Worm (Caenorhabditis elegans) whole organism, L3 larva: ENCODE results near the gene Y38H6C.13.
"Not testable (repeated sequence)": the region's sequence is repeated elsewhere in the genome, so short reads cannot be mapped to it uniquely, and the experiment has no call there.

ENCODE experiments used
- R02D3.7 ChIP-seq: fragments of 150-350 bp; optimal IDR thresholded peaks from 2 replicates; lab custom pipeline; 2014; ENCODE audit warnings: missing biosample characterization, missing genetic modification characterization
- ZK546.5 ChIP-seq: sonication (generic microtip); optimal IDR thresholded peaks from 2 replicates; lab custom pipeline; 2017; ENCODE audit warnings: missing biosample characterization, missing genetic modification characterization
- aly-2 ChIP-seq: fragments of 150-350 bp; optimal IDR thresholded peaks from 2 replicates; lab custom pipeline; 2014; ENCODE audit warnings: missing biosample characterization, missing genetic modification characterization
- ama-1 ChIP-seq: fragments of 150-350 bp; optimal IDR thresholded peaks from 2 replicates; lab custom pipeline; 2018
- ceh-82 ChIP-seq: fragments of 150-350 bp; optimal IDR thresholded peaks from 2 replicates; lab custom pipeline; 2014; ENCODE audit warnings: missing biosample characterization, missing genetic modification characterization
- ceh-9 ChIP-seq: sonication (generic microtip); optimal IDR thresholded peaks from 2 replicates; lab custom pipeline; 2018; ENCODE audit warnings: missing biosample characterization, missing genetic modification characterization
- daf-12 ChIP-seq: fragments of 150-350 bp; optimal IDR thresholded peaks from 2 replicates; lab custom pipeline; 2014; ENCODE audit warnings: missing biosample characterization, missing genetic modification reagents, missing genetic modification characterization
- egl-27 ChIP-seq: sonication (generic microtip); optimal IDR thresholded peaks from 4 replicates; lab custom pipeline; 2017; ENCODE audit warnings: missing biosample characterization, missing genetic modification reagents, missing genetic modification characterization
- egl-5 ChIP-seq: fragments of 150-350 bp; optimal IDR thresholded peaks from 2 replicates; lab custom pipeline; 2017; ENCODE audit warnings: missing biosample characterization, missing genetic modification reagents, missing genetic modification characterization, inconsistent platforms
- elt-1 ChIP-seq: fragments of 150-350 bp; optimal IDR thresholded peaks from 2 replicates; lab custom pipeline; 2014; ENCODE audit warnings: missing biosample characterization, missing genetic modification characterization
- elt-2 ChIP-seq: sonication (generic microtip); optimal IDR thresholded peaks from 2 replicates; lab custom pipeline; 2016; ENCODE audit warnings: missing genetic modification reagents, mild to moderate bottlenecking, missing genetic modification characterization, missing compliant biosample characterization
- elt-3 ChIP-seq, 3 experiments: fragments of 150-350 bp in 1 of 3; sonication (generic microtip) in 2 of 3; optimal IDR thresholded peaks; 2 replicates in 2 of 3; 4 replicates in 1 of 3; lab custom pipeline; 2014 to 2017; ENCODE audit warnings: missing biosample characterization in 3 of 3, missing genetic modification characterization in 3 of 3
- eor-1 ChIP-seq, 2 experiments: fragments of 150-350 bp; optimal IDR thresholded peaks; 2 replicates each; lab custom pipeline; 2014 to 2018; ENCODE audit warnings: missing biosample characterization in 2 of 2, missing genetic modification characterization in 2 of 2
- fkh-10 ChIP-seq: sonication (generic microtip); optimal IDR thresholded peaks from 2 replicates; lab custom pipeline; 2017; ENCODE audit warnings: missing biosample characterization, missing genetic modification reagents, missing genetic modification characterization
- fkh-2 ChIP-seq: fragments of 150-350 bp; optimal IDR thresholded peaks from 2 replicates; lab custom pipeline; 2014; ENCODE audit warnings: missing biosample characterization, missing genetic modification reagents, missing genetic modification characterization
- fos-1 ChIP-seq: fragments of 150-350 bp; optimal IDR thresholded peaks from 2 replicates; lab custom pipeline; 2014; ENCODE audit warnings: missing biosample characterization, missing genetic modification characterization
- jun-1 ChIP-seq: fragments of 150-350 bp; optimal IDR thresholded peaks from 2 replicates; lab custom pipeline; 2014; ENCODE audit warnings: missing biosample characterization, missing genetic modification reagents, missing genetic modification characterization
- lin-15B ChIP-seq: fragments of 150-350 bp; optimal IDR thresholded peaks from 2 replicates; lab custom pipeline; 2014; ENCODE audit warnings: missing biosample characterization, missing genetic modification characterization
- lin-39 ChIP-seq: fragments of 150-350 bp; optimal IDR thresholded peaks from 2 replicates; lab custom pipeline; 2018; ENCODE audit warnings: missing biosample characterization, missing genetic modification reagents, missing genetic modification characterization
- mdl-1 ChIP-seq: fragments of 150-350 bp; optimal IDR thresholded peaks from 2 replicates; lab custom pipeline; 2014; ENCODE audit warnings: missing biosample characterization, missing genetic modification characterization
- mml-1 ChIP-seq: fragments of 150-350 bp; sonication (generic microtip); optimal IDR thresholded peaks from 3 replicates; lab custom pipeline; 2014; ENCODE audit warnings: missing biosample characterization, missing genetic modification characterization
- nfya-1 ChIP-seq: sonication (generic microtip); optimal IDR thresholded peaks from 2 replicates; lab custom pipeline; 2017; ENCODE audit warnings: missing genetic modification characterization, mild to moderate bottlenecking, missing compliant biosample characterization, antibody characterized with exemption, moderate library complexity; ENCODE audit not compliant: insufficient read depth
- nhr-11 ChIP-seq: fragments of 150-350 bp; optimal IDR thresholded peaks from 2 replicates; lab custom pipeline; 2014; ENCODE audit warnings: missing biosample characterization, missing genetic modification characterization
- nhr-12 ChIP-seq: fragments of 150-350 bp; optimal IDR thresholded peaks from 2 replicates; lab custom pipeline; 2014; ENCODE audit warnings: missing biosample characterization, missing genetic modification characterization
- nhr-23 ChIP-seq: fragments of 150-350 bp; optimal IDR thresholded peaks from 2 replicates; lab custom pipeline; 2014; ENCODE audit warnings: missing biosample characterization, missing genetic modification reagents, missing genetic modification characterization
- nhr-28 ChIP-seq: fragments of 150-350 bp; optimal IDR thresholded peaks from 2 replicates; lab custom pipeline; 2014; ENCODE audit warnings: missing biosample characterization, missing genetic modification characterization
- nhr-43 ChIP-seq: sonication (generic microtip); optimal IDR thresholded peaks from 2 replicates; lab custom pipeline; 2016; ENCODE audit warnings: mild to moderate bottlenecking, missing genetic modification characterization, missing compliant biosample characterization; ENCODE audit not compliant: poor library complexity, severe bottlenecking
- nhr-67 ChIP-seq: fragments of 150-350 bp; optimal IDR thresholded peaks from 2 replicates; lab custom pipeline; 2014; ENCODE audit warnings: missing biosample characterization, missing genetic modification characterization
- nhr-76 ChIP-seq: fragments of 150-350 bp; sonication (generic microtip); optimal IDR thresholded peaks from 5 replicates; lab custom pipeline; 2014; ENCODE audit warnings: missing biosample characterization, missing genetic modification characterization
- nhr-77 ChIP-seq: fragments of 150-350 bp; optimal IDR thresholded peaks from 2 replicates; lab custom pipeline; 2014; ENCODE audit warnings: missing biosample characterization, missing genetic modification characterization
- pha-4 ChIP-seq: fragments of 150-350 bp; optimal IDR thresholded peaks from 2 replicates; lab custom pipeline; 2014; ENCODE audit warnings: missing biosample characterization, missing genetic modification reagents, missing genetic modification characterization
- pqm-1 ChIP-seq: fragments of 150-350 bp; optimal IDR thresholded peaks from 2 replicates; lab custom pipeline; 2017; ENCODE audit warnings: missing biosample characterization, missing genetic modification characterization, inconsistent platforms
- skn-1 ChIP-seq: fragments of 150-350 bp; optimal IDR thresholded peaks from 2 replicates; lab custom pipeline; 2014; ENCODE audit warnings: missing biosample characterization, missing genetic modification characterization
- snpc-4 ChIP-seq: fragments of 150-350 bp; optimal IDR thresholded peaks from 2 replicates; lab custom pipeline; 2014; ENCODE audit warnings: missing biosample characterization, missing genetic modification characterization
- unc-39 ChIP-seq: sonication (generic microtip); optimal IDR thresholded peaks from 4 replicates; lab custom pipeline; 2017; ENCODE audit warnings: missing biosample characterization, missing genetic modification characterization
- zag-1 ChIP-seq: fragments of 150-350 bp; optimal IDR thresholded peaks from 2 replicates; lab custom pipeline; 2014; ENCODE audit warnings: missing biosample characterization, missing genetic modification characterization
- ztf-11 ChIP-seq: fragments of 150-350 bp; optimal IDR thresholded peaks from 2 replicates; lab custom pipeline; 2014; ENCODE audit warnings: missing biosample characterization, missing genetic modification characterization
- ztf-4 ChIP-seq: fragments of 150-350 bp; optimal IDR thresholded peaks from 2 replicates; lab custom pipeline; 2014; ENCODE audit warnings: missing biosample characterization, missing genetic modification characterization

The Y38H6C.13 gene

DNA sequence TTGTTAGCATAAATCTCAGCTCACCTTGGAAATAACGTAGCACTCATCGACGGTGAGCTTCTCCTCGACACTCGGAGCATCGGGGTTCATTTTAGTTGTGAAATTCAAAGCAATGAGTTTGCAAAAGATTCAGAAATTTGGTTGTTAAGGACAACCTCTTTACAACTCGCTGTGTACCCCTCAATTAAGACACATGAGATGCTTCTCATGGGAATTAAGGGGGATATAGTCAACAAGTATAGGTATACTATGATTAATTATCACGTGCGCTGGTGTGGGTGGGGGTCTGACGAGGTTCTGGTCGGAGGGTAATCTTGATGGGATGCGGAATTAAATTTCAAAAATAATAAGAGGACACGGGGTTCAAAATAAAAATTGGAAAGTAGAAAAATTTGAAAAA lies 27.2 kb upstream of the Y38H6C.13 start, which contains the start of gene dct-14:
Gene dct-14 (minus strand): TSS at position 101 of the 400 bp plus-strand sequence.
- no peak for TF ChIP-seq elt-3 (tag; optimal IDR thresholded peaks at IDR 0.05; lab: Kevin White, UChicago)
- TF ChIP-seq lin-15B (tag; lab: Kevin White, UChicago), result no peak
- no peak for TF ChIP-seq eor-1 (tag; optimal IDR thresholded peaks at IDR 0.05; lab: Kevin White, UChicago)

- TF ChIP-seq ama-1 (lab: Kevin White, UChicago) (no peak), nhr-11 (tag; lab: Kevin White, UChicago) (no peak), nhr-77 (no peak), zag-1 (tag; lab: Kevin White, UChicago) (no peak), nhr-12 (tag; lab: Kevin White, UChicago) (no peak), lin-15B (tag; lab: Kevin White, UChicago) (no peak), ztf-4 (tag; lab: Kevin White, UChicago) (no peak), ztf-11 (tag; lab: Kevin White, UChicago) (no peak), egl-5 (tag; lab: Kevin White, UChicago) (no peak), ceh-9 (tag; lab: Kevin White, UChicago) (no peak), skn-1 (tag; lab: Kevin White, UChicago) (no peak), R02D3.7 (tag; lab: Kevin White, UChicago) (no peak), mdl-1 (tag; lab: Kevin White, UChicago) (no peak), jun-1 (tag; lab: Kevin White, UChicago) (no peak), daf-12 (tag; lab: Kevin White, UChicago) (no peak)
These were observed 22.6 kb upstream of the Y38H6C.13 start, which contains the start of gene Y38H6C.4 for ce11 chrV:20504997-20505396. Gene Y38H6C.4, minus strand, starts transcription at chrV:20505097.

ce11 chrV:20506542-20506941 lies 21.1 kb upstream of the Y38H6C.13 start:
- TF ChIP-seq mdl-1 (tag; lab: Kevin White, UChicago), result no peak

- TF ChIP-seq snpc-4 (tag; lab: Kevin White, UChicago) (no peak), R02D3.7 (tag; lab: Kevin White, UChicago) (no peak), fkh-10 (GFP tag; lab: Kevin White, UChicago) (no peak), egl-5 (tag; lab: Kevin White, UChicago) (no peak), lin-39 (tag; lab: Kevin White, UChicago) (no peak), elt-3 (tag; optimal IDR thresholded peaks at IDR 0.05; lab: Kevin White, UChicago) (no peak), unc-39 (no peak), ama-1 (lab: Kevin White, UChicago) (no peak), egl-27 (tag; lab: Kevin White, UChicago) (no peak), aly-2 (no peak), nhr-28 (no peak)
These were observed 18.2 kb upstream of the Y38H6C.13 start for ce11 chrV:20509427-20509826.

DNA sequence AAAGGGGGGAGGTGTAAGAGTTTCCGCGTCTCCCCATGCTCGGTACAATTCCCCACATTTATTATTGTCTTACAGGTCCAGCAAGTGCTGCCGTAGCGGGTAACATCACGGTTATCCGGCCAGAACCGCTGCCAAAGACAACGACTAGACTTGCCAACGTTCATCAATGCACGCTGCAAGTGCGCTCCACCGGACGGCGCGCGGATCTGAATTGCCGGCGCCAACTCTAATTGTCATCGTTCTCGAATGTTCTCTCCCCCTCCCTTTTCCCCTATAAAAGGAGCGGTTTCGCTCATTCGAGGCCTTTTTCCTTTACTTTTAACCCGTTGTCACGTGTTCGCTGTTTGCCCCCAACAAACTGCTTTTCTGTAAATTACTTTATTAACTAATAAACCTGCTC lies 13.9 kb upstream of the Y38H6C.13 start, which contains the start of gene Y38H6C.8:
Gene Y38H6C.8 (plus strand): TSS at position 301 of the 400 bp plus-strand sequence.
- TF ChIP-seq pqm-1, nhr-76, zag-1 (tag; lab: Kevin White, UChicago): not testable (repeated sequence)
- TF ChIP-seq, all 47 proteins: peak for 0; not testable (repeated sequence) for 47

DNA sequence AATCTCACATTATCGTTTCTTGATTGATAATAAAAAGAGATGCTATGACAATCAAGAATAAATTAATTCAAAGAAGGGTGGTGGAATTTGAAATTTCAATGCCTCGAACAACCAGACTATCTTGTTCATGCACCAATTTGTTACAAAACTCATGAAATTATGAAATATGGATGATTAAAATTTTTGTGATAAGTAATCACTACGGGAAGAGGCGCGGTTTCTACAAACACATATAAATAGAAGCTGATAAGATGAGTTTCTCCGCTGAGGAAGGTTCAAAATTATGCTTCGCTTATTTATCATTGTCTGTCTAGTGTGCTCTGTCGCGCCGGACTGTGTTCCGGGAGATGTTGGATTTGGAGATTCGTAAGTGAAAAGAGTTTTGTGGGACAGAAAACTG lies 13.1 kb upstream of the Y38H6C.13 start:
- no peak for TF ChIP-seq zag-1 (tag; lab: Kevin White, UChicago)
- no peak for TF ChIP-seq unc-39
- no peak for TF ChIP-seq nhr-23 (tag; lab: Kevin White, UChicago)
- no peak for TF ChIP-seq ama-1 (lab: Kevin White, UChicago)
- no peak for TF ChIP-seq fos-1
- no peak for TF ChIP-seq R02D3.7 (tag; lab: Kevin White, UChicago)
- TF ChIP-seq nhr-67 (tag; lab: Kevin White, UChicago), result no peak
- peak; percentile 58 for TF ChIP-seq elt-2

DNA sequence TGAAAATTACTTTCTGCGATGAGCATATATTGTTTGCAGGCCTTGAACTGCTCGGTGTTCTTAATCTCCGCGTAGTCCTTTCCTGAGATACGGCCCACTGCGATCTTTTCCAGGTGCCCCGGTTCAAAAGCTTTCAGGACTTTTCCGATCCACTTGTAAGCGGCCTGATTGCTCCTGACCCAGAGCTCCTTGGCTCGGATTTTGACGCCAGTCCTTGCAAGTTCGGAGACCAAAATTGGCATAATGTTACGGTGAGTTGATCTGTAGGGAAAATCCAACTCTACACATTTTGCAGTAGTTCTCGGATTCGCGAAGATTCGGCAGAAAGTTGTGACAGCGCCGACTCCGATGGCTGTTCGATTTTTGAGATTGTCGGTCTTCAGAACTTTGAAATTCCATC lies 10.6 kb upstream of the Y38H6C.13 start:
- TF ChIP-seq mml-1 (tag; lab: Kevin White, UChicago), result no peak
- no peak for TF ChIP-seq fkh-10 (GFP tag; lab: Kevin White, UChicago)
- TF ChIP-seq nhr-77, result no peak
- TF ChIP-seq elt-3 (tag; optimal IDR thresholded peaks at IDR 0.05; lab: Kevin White, UChicago), result no peak
- TF ChIP-seq nfya-1 (tag; lab: Kevin White, UChicago), result no peak
- TF ChIP-seq mdl-1 (tag; lab: Kevin White, UChicago), result no peak
- TF ChIP-seq fkh-2 (tag; lab: Kevin White, UChicago), result no peak
- TF ChIP-seq ZK546.5, result no peak
- no peak for TF ChIP-seq egl-27 (tag; lab: Kevin White, UChicago)
- TF ChIP-seq nhr-43 (tag; lab: Kevin White, UChicago), result no peak
- TF ChIP-seq ceh-9 (tag; lab: Kevin White, UChicago), result no peak
- TF ChIP-seq nhr-76 (tag; lab: Kevin White, UChicago), result no peak
- no peak for TF ChIP-seq nhr-67 (tag; lab: Kevin White, UChicago)
- TF ChIP-seq pha-4 (tag; lab: Kevin White, UChicago), result no peak
- TF ChIP-seq aly-2, result no peak
- TF ChIP-seq elt-1, result no peak
- TF ChIP-seq ceh-82 (tag; lab: Kevin White, UChicago), result no peak
